Worm (Caenorhabditis elegans) whole organism, mixed stage, embryonic: Measurements from ENCODE around the gene flwr-1.

Experiments
- M03D4.4 ChIP-seq: sonication (generic microtip); optimal IDR thresholded peaks from 2 replicates; lab custom pipeline; 2017; ENCODE audit warnings: mild to moderate bottlenecking, missing genetic modification characterization, missing compliant biosample characterization
- snpc-4 ChIP-seq: fragments of 150-350 bp; optimal IDR thresholded peaks from 2 replicates; lab custom pipeline; 2014; ENCODE audit warnings: missing biosample characterization, missing genetic modification characterization
- unc-39 ChIP-seq: fragments of 150-350 bp; optimal IDR thresholded peaks from 2 replicates; lab custom pipeline; 2014; ENCODE audit warnings: missing biosample characterization, missing genetic modification characterization
- unc-62 ChIP-seq: fragments of 150-350 bp; optimal IDR thresholded peaks from 2 replicates; lab custom pipeline; 2014; ENCODE audit warnings: missing biosample characterization, missing genetic modification reagents, missing genetic modification characterization

DNA sequence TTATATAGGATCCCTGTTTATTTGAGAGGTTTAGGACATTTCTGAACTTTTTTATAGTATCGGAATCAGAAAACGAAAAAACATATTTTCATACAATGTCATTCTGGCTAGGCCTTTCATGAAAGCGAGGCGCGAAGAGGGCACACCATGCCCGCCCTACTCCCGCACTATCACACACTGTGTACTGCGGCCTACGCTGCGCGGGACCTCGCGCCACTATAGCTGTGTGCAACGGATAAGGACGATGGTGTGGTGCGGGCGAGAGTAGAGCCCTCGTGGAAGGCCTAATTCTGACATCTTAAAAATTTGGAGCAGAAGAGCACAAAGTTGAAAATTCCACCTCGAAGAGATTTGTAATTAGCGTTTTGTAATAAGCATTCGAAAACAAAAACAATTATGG is 40.9 kb upstream of the flwr-1 start:
- TF ChIP-seq snpc-4 (tag; lab: Kevin White, UChicago) (no peak), unc-62 (GFP tag; lab: Kevin White, UChicago) (no peak), unc-39 (tag; lab: Kevin White, UChicago) (no peak), M03D4.4 (tag; lab: Kevin White, UChicago) (no peak)
